Fruit fly (Drosophila melanogaster): ENCODE results near the gene CG46025.

The CG46025 gene

dm6 chr2L:7756835-7757234 is 2.9 kb downstream of the CG46025 start (continued):
- no peak for TF ChIP-seq exex (tag; optimal IDR thresholded peaks at IDR 0.05)
- no peak for TF ChIP-seq bbx (GFP tag; IDR thresholded peaks at IDR 0.05; ENCODE audit: partially characterized antibody)
- no peak for TF ChIP-seq cg (GFP tag; optimal IDR thresholded peaks at IDR 0.05)
- TF ChIP-seq fd3F (GFP tag; optimal IDR thresholded peaks at IDR 0.05), result no peak
- no peak for TF ChIP-seq slou (GFP tag; optimal IDR thresholded peaks at IDR 0.05)
- TF ChIP-seq CG2875 (GFP tag; optimal IDR thresholded peaks at IDR 0.05), result no peak
- TF ChIP-seq tap (tag; optimal IDR thresholded peaks at IDR 0.05), result no peak
- TF ChIP-seq H15 (GFP tag; IDR thresholded peaks at IDR 0.05), result no peak
- no peak for TF ChIP-seq CG31365 (tag; optimal IDR thresholded peaks at IDR 0.05)
- TF ChIP-seq ac (GFP tag; optimal IDR thresholded peaks at IDR 0.05), result no peak
- TF ChIP-seq CG6854 (GFP tag; optimal IDR thresholded peaks at IDR 0.05), result no peak
- TF ChIP-seq Hr39 (optimal IDR thresholded peaks at IDR 0.05), result no peak
- no peak for TF ChIP-seq CG17802 (tag; optimal IDR thresholded peaks at IDR 0.05)
- TF ChIP-seq Fer3 (tag; optimal IDR thresholded peaks at IDR 0.05), result peak; percentile 8
- no peak for TF ChIP-seq knrl (GFP tag; IDR thresholded peaks at IDR 0.05; ENCODE audit: partially characterized antibody)
- no peak for TF ChIP-seq pb (GFP tag; optimal IDR thresholded peaks at IDR 0.05)
- TF ChIP-seq pan (optimal IDR thresholded peaks at IDR 0.05), result no peak
- TF ChIP-seq pan (GFP tag; optimal IDR thresholded peaks at IDR 0.05 in 1 of 2, IDR thresholded peaks at IDR 0.05 in 1 of 2), result peak in 1 of 2 experiments; percentile 48
- no peak for TF ChIP-seq gce (GFP tag; IDR thresholded peaks at IDR 0.05)
- TF ChIP-seq chinmo (GFP tag; IDR thresholded peaks at IDR 0.05; ENCODE audit: partially characterized antibody), result no peak
- no peak for TF ChIP-seq Nf-YB (GFP tag; optimal IDR thresholded peaks at IDR 0.05)
- TF ChIP-seq az2 (GFP tag; optimal IDR thresholded peaks at IDR 0.05), result no peak
- TF ChIP-seq croc (GFP tag; conservative IDR thresholded peaks at IDR 0.05), result no peak
- TF ChIP-seq tx (GFP tag; optimal IDR thresholded peaks at IDR 0.05), result no peak
- TF ChIP-seq CG18619 (GFP tag; optimal IDR thresholded peaks at IDR 0.05), result no peak
- no peak for TF ChIP-seq Hmx (GFP tag; optimal IDR thresholded peaks at IDR 0.05)
- no peak for TF ChIP-seq pros (GFP tag; optimal IDR thresholded peaks at IDR 0.05)
- TF ChIP-seq br (optimal IDR thresholded peaks at IDR 0.05), result no peak
- TF ChIP-seq gro (GFP tag; optimal IDR thresholded peaks at IDR 0.05), result no peak
- no peak for TF ChIP-seq toy (GFP tag; IDR thresholded peaks at IDR 0.05)
- no peak for TF ChIP-seq her (GFP tag; optimal IDR thresholded peaks at IDR 0.05)
- TF ChIP-seq unpg (GFP tag; optimal IDR thresholded peaks at IDR 0.05), result no peak
- TF ChIP-seq CG7786 (GFP tag; optimal IDR thresholded peaks at IDR 0.05), result no peak
- TF ChIP-seq schlank (tag; optimal IDR thresholded peaks at IDR 0.05), result no peak
- TF ChIP-seq fd64A (GFP tag; optimal IDR thresholded peaks at IDR 0.05), result no peak
- TF ChIP-seq BtbVII (GFP tag; optimal IDR thresholded peaks at IDR 0.05), result no peak
- TF ChIP-seq crp (GFP tag; optimal IDR thresholded peaks at IDR 0.05), result no peak
- TF ChIP-seq Mes4 (GFP tag; optimal IDR thresholded peaks at IDR 0.05), result no peak
- peak; percentile 56; the same call in 1 of the 2 replicates for TF ChIP-seq CG32532 (GFP tag; IDR thresholded peaks at IDR 0.05)
- no peak for TF ChIP-seq Dad (GFP tag; optimal IDR thresholded peaks at IDR 0.05)
- TF ChIP-seq lab (GFP tag; optimal IDR thresholded peaks at IDR 0.05), result no peak
- TF ChIP-seq CG14710 (tag; optimal IDR thresholded peaks at IDR 0.05), result no peak
- TF ChIP-seq ara (GFP tag; IDR thresholded peaks at IDR 0.05), result no peak
- no peak for TF ChIP-seq Hr78 (GFP tag; optimal IDR thresholded peaks at IDR 0.05)
- TF ChIP-seq CG17568 (GFP tag; optimal IDR thresholded peaks at IDR 0.05), result no peak
- TF ChIP-seq CG15269 (tag; optimal IDR thresholded peaks at IDR 0.05), result peak; percentile 30
- TF ChIP-seq Drgx (GFP tag; IDR thresholded peaks at IDR 0.05), result 0 out of 2 replicates have a peak, but pooled peaks have one; percentile 23
- no peak for TF ChIP-seq Bdp1 (GFP tag; optimal IDR thresholded peaks at IDR 0.05)
- no peak for TF ChIP-seq Ptx1 (GFP tag; IDR thresholded peaks at IDR 0.05)
- TF ChIP-seq CG4820 (GFP tag; optimal IDR thresholded peaks at IDR 0.05), result no peak
- TF ChIP-seq ssp (GFP tag; IDR thresholded peaks at IDR 0.05), result no peak
- no peak for TF ChIP-seq twi (tag; optimal IDR thresholded peaks at IDR 0.05)

All from whole organism, embryonic.